Worm (Caenorhabditis elegans): ENCODE data around the gene popl-1.

popl-1 gene

DNA sequence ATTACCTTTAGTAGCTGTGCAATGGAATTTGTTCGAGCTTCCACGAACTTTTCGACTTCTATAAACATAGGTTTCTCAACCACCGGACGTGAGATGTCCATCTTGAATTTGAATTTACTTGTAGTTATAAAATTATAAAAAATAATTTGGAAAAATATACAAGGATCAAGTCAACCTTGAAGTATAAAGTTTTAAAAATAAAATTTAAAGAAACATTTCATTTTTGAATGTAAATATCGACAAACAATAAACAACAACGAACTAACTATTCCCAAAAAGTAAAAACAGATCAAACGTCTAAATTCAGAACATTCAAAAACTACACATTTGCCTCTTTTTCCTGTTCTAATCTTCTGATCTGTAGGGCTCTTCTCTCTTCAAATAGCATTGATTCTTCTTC is at the start of gene popl-1:
Gene popl-1 (minus strand): TSS at position 101 of the 400 bp plus-strand sequence.
- TF ChIP-seq unc-62 (GFP tag; optimal IDR thresholded peaks at IDR 0.05) = no peak

DNA sequence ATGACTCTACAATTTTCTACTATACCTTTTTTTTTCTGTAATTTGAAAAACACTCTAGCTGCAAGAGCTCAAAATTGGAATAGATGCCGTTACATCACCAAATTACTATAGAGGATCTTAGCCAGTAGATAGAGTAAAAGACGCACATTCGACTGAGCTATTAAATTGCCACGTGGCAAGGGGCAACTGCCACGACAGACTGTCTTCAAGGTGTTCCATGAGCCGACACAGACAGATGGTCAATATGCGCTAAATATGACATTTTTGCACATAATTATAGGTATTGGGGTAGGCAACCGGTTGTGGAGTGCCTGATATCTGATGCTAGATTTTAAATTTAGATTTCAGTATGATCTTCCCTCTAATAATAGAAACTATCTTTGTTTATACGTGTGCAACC is 48.7 kb upstream of the popl-1 start:
- TF ChIP-seq unc-62 (GFP tag; optimal IDR thresholded peaks at IDR 0.05) = no peak

ce11 chrIII:6478256-6479004 is 47.7 kb upstream of the popl-1 start, which contains the start of gene zip-8:
zip-8 (plus strand) TSS chrIII:6478955.
- no peak for TF ChIP-seq unc-62 (GFP tag; optimal IDR thresholded peaks at IDR 0.05)

- TF ChIP-seq unc-62 (GFP tag; optimal IDR thresholded peaks at IDR 0.05) = no peak
Observed at ce11 chrIII:6476380-6476779, 45.6 kb upstream of the popl-1 start.

ce11 chrIII:6471451-6471850 is 40.7 kb upstream of the popl-1 start, which contains the start of gene wht-6:
wht-6 (plus strand) TSS chrIII:6471751.
- no peak for TF ChIP-seq unc-62 (GFP tag; optimal IDR thresholded peaks at IDR 0.05)

DNA sequence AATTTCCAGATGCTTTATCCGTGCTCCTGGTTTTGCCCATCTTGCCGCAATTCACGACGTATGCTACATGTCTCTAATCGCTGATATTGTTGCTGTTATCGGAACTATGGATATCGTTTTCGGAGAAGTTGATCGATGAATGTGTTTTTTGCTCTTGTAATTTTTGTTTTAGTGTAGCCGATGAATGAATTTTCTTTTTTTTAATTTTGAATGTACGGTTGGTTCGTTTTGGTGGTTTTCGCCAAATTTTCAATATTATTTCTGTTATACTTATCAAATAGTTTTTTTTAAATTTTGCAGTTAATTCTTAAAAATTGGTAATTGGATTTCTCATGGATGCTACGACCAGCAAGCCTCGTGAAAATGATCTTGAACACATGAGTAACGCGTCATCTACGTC is 36.3 kb upstream of the popl-1 start, which contains the start of gene T26A5.2:
Gene T26A5.2 (plus strand): TSS at position 301 of the 400 bp plus-strand sequence.
- no peak for TF ChIP-seq unc-62 (GFP tag; optimal IDR thresholded peaks at IDR 0.05)

ce11 chrIII:6464913-6465312 is 34.2 kb upstream of the popl-1 start, which contains the start of gene nduf-2.2:
nduf-2.2 (plus strand) TSS chrIII:6465222.
- TF ChIP-seq unc-62 (GFP tag; optimal IDR thresholded peaks at IDR 0.05) = no peak

DNA sequence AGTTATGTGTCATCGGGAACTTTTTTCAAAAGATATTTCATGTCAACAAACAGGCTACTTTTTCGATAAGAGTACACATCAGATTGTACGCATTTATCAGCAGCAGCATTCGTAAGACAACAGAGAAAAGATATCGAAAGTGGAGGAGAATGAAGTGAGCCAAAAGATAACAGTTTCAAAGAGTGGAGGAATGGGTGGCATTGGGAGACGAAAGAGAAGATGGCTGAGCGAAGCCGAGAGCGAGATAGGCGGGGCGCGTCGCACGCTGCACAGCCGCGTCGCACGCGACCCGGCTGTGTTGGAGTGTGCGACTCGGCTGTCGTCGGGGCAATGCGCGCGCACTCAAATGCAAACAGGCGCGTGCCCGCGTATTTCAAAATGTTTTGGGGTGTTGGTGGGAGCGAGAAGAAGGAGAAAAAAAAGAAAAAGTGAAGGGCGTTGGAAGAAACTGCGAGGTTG is 33.4 kb upstream of the popl-1 start:
- no peak for TF ChIP-seq unc-62 (GFP tag; optimal IDR thresholded peaks at IDR 0.05)

DNA sequence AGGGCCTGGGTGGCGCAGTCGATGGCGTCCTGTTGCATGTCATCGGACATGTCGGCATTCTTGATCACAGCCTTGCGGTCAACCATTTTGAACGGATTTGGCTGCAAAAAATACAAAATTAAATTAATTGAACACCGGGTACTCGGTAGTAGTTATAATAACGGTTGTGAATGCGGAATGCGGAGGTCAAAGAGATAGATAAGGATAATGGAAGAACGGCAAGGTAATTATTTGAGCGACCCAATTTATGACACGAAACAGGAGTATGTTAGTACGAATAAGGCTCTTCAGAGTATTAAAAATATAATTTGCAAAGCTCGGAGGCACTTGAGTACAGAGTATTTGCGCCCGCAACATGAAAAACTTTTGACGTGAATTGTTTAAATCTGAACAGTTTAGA is 32.9 kb upstream of the popl-1 start, which contains the start of gene dlc-1:
Gene dlc-1 (minus strand): TSS at position 101 of the 400 bp plus-strand sequence.
- TF ChIP-seq unc-62 (GFP tag; optimal IDR thresholded peaks at IDR 0.05) = no peak

DNA sequence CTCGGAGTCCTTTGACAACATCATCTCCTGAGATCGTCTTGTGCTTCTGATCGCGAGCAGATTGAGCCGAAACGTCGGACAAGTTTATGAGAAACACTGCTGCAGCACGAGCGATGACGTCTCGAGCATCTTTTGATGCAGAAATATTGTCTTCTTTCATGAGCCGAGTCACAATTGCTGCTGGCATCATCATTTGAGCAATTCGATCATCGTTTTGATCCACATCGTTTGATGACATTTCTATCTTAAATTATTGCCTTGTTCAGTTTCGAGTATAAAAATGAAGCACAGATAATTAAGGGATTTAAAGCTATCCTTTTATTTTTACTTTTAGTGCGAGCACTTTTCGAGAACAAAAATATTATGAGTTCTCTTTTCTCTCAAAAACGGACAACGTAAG is 31.9 kb upstream of the popl-1 start, which contains the start of gene T26A5.8:
Gene T26A5.8 (minus strand): TSS at position 247 of the 400 bp plus-strand sequence.
- TF ChIP-seq unc-62 (GFP tag; optimal IDR thresholded peaks at IDR 0.05) = no peak

ce11 chrIII:6459820-6460219 is 29.1 kb upstream of the popl-1 start, which contains the start of gene algn-1:
algn-1 (plus strand) TSS chrIII:6460120.
- TF ChIP-seq unc-62 (GFP tag; optimal IDR thresholded peaks at IDR 0.05) = no peak

DNA sequence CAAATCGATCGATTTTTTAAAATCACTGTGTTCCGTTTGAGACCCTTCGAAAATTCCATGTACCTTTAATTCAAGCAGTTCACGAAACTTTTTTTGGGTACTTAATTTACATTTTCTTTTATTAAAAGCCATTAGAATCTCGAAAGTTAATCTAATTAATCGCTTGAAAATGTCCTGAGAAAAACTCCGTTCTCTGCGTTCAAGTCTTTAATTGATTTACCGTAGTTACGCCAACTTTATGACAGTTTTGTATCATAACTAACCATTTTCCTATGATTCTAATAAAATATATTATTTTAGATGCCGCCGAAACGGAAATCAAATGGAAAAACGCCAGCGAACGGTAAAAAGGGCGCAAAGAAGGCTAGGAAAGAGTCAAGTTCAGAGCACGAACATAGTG is 23.4 kb upstream of the popl-1 start, which contains the start of gene jhdm-1:
Gene jhdm-1 (plus strand): TSS at position 301 of the 400 bp plus-strand sequence.
- TF ChIP-seq unc-62 (GFP tag; optimal IDR thresholded peaks at IDR 0.05) = no peak

ce11 chrIII:6453665-6454064 is 22.9 kb upstream of the popl-1 start:
- no peak for TF ChIP-seq unc-62 (GFP tag; optimal IDR thresholded peaks at IDR 0.05)

DNA sequence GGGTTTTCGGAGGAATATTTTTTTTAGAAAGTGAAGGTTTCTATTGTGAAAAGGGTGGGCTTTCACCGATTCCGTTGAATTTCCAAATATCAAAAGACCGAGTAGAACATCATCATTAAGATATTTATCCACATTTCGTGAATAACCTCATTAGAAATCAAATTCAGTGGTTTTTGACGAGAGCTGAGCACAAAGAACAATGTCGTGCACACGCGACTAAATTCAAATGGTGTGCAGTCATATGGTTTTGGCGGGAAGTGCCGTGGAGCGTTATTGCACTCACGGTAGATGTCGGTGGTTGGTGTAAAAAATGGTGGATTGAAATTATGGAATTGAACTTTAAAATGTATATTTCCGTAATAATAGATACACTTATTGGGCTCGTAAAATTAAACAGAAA is 21.9 kb upstream of the popl-1 start:
- no peak for TF ChIP-seq unc-62 (GFP tag; optimal IDR thresholded peaks at IDR 0.05)

ce11 chrIII:6452278-6452677 is 21.5 kb upstream of the popl-1 start, which contains the start of gene set-1:
set-1 (minus strand) TSS chrIII:6452378.
- TF ChIP-seq unc-62 (GFP tag; optimal IDR thresholded peaks at IDR 0.05) = no peak

- TF ChIP-seq unc-62 (GFP tag; optimal IDR thresholded peaks at IDR 0.05) = no peak
Observed at ce11 chrIII:6450596-6450995, 19.9 kb upstream of the popl-1 start, which contains the start of gene T26A5.6. T26A5.6 (minus strand) TSS chrIII:6450696.

DNA sequence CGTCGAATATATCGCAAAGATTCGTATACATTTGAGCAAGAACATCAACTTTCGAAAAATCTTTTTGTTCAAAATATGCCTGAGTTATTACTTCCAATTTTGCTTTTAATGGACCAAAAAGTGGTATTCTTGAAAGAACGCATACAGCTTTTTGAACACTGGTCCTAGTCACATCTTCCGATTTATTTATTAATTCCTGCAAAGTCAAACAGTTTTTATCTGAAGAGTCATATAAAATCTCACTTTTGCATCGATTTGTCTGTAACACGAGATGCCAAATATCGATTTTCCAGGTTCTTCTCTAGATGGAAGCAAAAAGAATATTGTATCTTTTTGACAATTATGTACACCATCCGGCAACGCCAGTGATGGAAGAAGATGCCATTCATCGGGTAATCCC is 19.1 kb upstream of the popl-1 start:
- no peak for TF ChIP-seq unc-62 (GFP tag; optimal IDR thresholded peaks at IDR 0.05)
